Worm (Caenorhabditis elegans): Measurements from ENCODE around the gene T03D3.5.

DNA sequence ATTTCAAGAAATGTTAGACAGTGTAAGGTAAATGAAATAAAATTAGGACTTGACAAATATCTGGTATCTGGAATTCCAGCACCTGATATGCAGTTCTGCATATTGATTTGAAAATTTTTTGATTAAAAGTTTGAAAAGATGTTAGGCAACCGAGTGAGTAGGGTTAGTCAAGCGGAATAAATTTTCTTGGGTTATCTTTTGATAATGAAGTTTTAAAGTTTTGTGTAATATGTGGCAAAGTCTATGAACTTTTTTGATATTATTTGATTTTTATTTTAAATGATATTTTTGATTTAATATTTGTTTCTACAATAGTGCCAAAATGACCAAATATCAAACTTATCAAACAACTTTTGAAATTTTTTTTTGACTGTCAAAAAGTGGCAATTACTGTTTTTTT, 42.9 kb upstream of the T03D3.5 start, which contains the start of gene srh-241:
- TF ChIP-seq unc-62 (GFP tag; optimal IDR thresholded peaks at IDR 0.05), result no peak
- no peak for TF ChIP-seq fos-1 (tag; optimal IDR thresholded peaks at IDR 0.05)
- TF ChIP-seq mdl-1 (tag; optimal IDR thresholded peaks at IDR 0.05), result no peak
- no peak for TF ChIP-seq lsy-2 (tag; optimal IDR thresholded peaks at IDR 0.05)
